Fruit fly (Drosophila melanogaster) whole organism, prepupa: ENCODE results near the gene CG31675.

Experiments
- CG10631 ChIP-seq: fragments of 200-800 bp; sonication (Bioruptor generic); optimal IDR thresholded peaks from 2 replicates; lab custom pipeline; 2016; ENCODE audit warnings: missing biosample characterization, missing genetic modification characterization
- CG11294 ChIP-seq: fragments of 200-800 bp; sonication (Bioruptor generic); IDR thresholded peaks from 2 replicates; pipeline ENCODE4 v1.3.6; 2022; ENCODE audit warnings: missing biosample characterization, missing genetic modification characterization
- CG15336 ChIP-seq: fragments of 200-800 bp; sonication (Bioruptor generic); IDR thresholded peaks from 2 replicates; pipeline ENCODE4 v1.3.6; 2022; ENCODE audit warnings: missing biosample characterization, missing genetic modification characterization
- CG1621 ChIP-seq: fragments of 200-800 bp; sonication (Bioruptor generic); optimal IDR thresholded peaks from 3 replicates; lab custom pipeline; 2018; ENCODE audit warnings: missing biosample characterization, mild to moderate bottlenecking, missing genetic modification characterization
- CG16779 ChIP-seq: fragments of 200-800 bp; sonication (Bioruptor generic); optimal IDR thresholded peaks from 3 replicates; lab custom pipeline; 2017; ENCODE audit warnings: missing biosample characterization, mild to moderate bottlenecking, missing genetic modification characterization
- CG3032 ChIP-seq: fragments of 200-800 bp; optimal IDR thresholded peaks from 2 replicates; lab custom pipeline; 2019; ENCODE audit warnings: missing biosample characterization, mild to moderate bottlenecking, missing genetic modification characterization, moderate library complexity
- CG31627 ChIP-seq: fragments of 200-800 bp; sonication (Bioruptor generic); optimal IDR thresholded peaks from 3 replicates; lab custom pipeline; 2016; ENCODE audit warnings: missing biosample characterization, missing genetic modification characterization
- CG34406 ChIP-seq: fragments of 200-800 bp; sonication (Bioruptor generic); optimal IDR thresholded peaks from 3 replicates; lab custom pipeline; 2016; ENCODE audit warnings: missing biosample characterization, missing genetic modification characterization
- CG6163 ChIP-seq: fragments of 200-800 bp; sonication (Bioruptor generic); IDR thresholded peaks from 3 replicates; pipeline ENCODE4 v1.3.6; 2022; ENCODE audit warnings: missing biosample characterization, missing genetic modification characterization
- CG6792 ChIP-seq: fragments of 200-800 bp; sonication (Bioruptor generic); optimal IDR thresholded peaks from 3 replicates; lab custom pipeline; 2016; ENCODE audit warnings: missing biosample characterization, missing genetic modification characterization
- CG6808 ChIP-seq: fragments of 200-800 bp; sonication (Bioruptor generic); optimal IDR thresholded peaks from 3 replicates; lab custom pipeline; 2017; ENCODE audit warnings: missing biosample characterization, missing genetic modification characterization, mild to moderate bottlenecking, moderate library complexity, missing genetic modification reagents
- CG6854 ChIP-seq: fragments of 200-800 bp; sonication (Bioruptor generic); optimal IDR thresholded peaks from 2 replicates; lab custom pipeline; 2017; ENCODE audit warnings: missing biosample characterization, mild to moderate bottlenecking, missing genetic modification characterization
- CG8119 ChIP-seq: fragments of 200-800 bp; sonication (Bioruptor generic); IDR thresholded peaks from 3 replicates; pipeline ENCODE4 v1.3.6; 2022; ENCODE audit warnings: missing biosample characterization, missing genetic modification characterization
- CG8319 ChIP-seq: fragments of 200-800 bp; sonication (Bioruptor generic); optimal IDR thresholded peaks from 3 replicates; lab custom pipeline; 2016; ENCODE audit warnings: missing biosample characterization, missing genetic modification characterization
- CG9139 ChIP-seq: fragments of 200-800 bp; sonication (Bioruptor generic); optimal IDR thresholded peaks from 3 replicates; lab custom pipeline; 2017; ENCODE audit warnings: missing biosample characterization, mild to moderate bottlenecking, missing genetic modification characterization
- Eip75B ChIP-seq: fragments of 200-800 bp; sonication (Bioruptor generic); optimal IDR thresholded peaks from 3 replicates; lab custom pipeline; 2016; ENCODE audit warnings: missing biosample characterization, missing genetic modification characterization
- Eip78C ChIP-seq: fragments of 200-800 bp; sonication (Bioruptor generic); peaks from one replicate; lab custom pipeline; 2016; ENCODE audit warnings: missing biosample characterization, missing genetic modification characterization
- Eip93F ChIP-seq: fragments of 200-800 bp; sonication (Bioruptor generic); optimal IDR thresholded peaks from 2 replicates; lab custom pipeline; 2016; ENCODE audit warnings: missing biosample characterization, mild to moderate bottlenecking, missing genetic modification characterization
- Ets96B ChIP-seq: fragments of 200-800 bp; optimal IDR thresholded peaks from 2 replicates; lab custom pipeline; 2019; ENCODE audit warnings: missing biosample characterization, mild to moderate bottlenecking, missing genetic modification characterization, moderate library complexity
- Hr39 ChIP-seq: fragments of 200-800 bp; sonication (Bioruptor generic); optimal IDR thresholded peaks from 2 replicates; lab custom pipeline; 2016; ENCODE audit warnings: missing biosample characterization, missing genetic modification characterization
- Hr4 ChIP-seq: fragments of 200-800 bp; sonication (Bioruptor generic); optimal IDR thresholded peaks from 3 replicates; lab custom pipeline; 2016; ENCODE audit warnings: missing biosample characterization, missing genetic modification characterization
- Met ChIP-seq: fragments of 200-800 bp; sonication (Bioruptor generic); optimal IDR thresholded peaks from 3 replicates; lab custom pipeline; 2016; ENCODE audit warnings: missing biosample characterization, missing genetic modification characterization
- Smox ChIP-seq: fragments of 200-800 bp; sonication (Bioruptor generic); optimal IDR thresholded peaks from 3 replicates; lab custom pipeline; 2016; ENCODE audit warnings: missing biosample characterization, missing genetic modification characterization
- Sox15 ChIP-seq: fragments of 200-800 bp; sonication (Bioruptor generic); optimal IDR thresholded peaks from 3 replicates; lab custom pipeline; 2016; ENCODE audit warnings: missing biosample characterization, missing genetic modification characterization
- achi ChIP-seq: fragments of 200-800 bp; sonication (Bioruptor generic); optimal IDR thresholded peaks from 3 replicates; lab custom pipeline; 2016; ENCODE audit warnings: missing biosample characterization, missing genetic modification characterization
- cyc ChIP-seq: fragments of 200-800 bp; sonication (Bioruptor generic); optimal IDR thresholded peaks from 3 replicates; lab custom pipeline; 2016; ENCODE audit warnings: missing biosample characterization, missing genetic modification characterization
- dac ChIP-seq: fragments of 200-800 bp; sonication (Bioruptor generic); optimal IDR thresholded peaks from 2 replicates; lab custom pipeline; 2017; ENCODE audit warnings: missing biosample characterization, mild to moderate bottlenecking, missing genetic modification characterization
- eg ChIP-seq: fragments of 200-800 bp; sonication (Bioruptor generic); IDR thresholded peaks from 3 replicates; pipeline ENCODE4 v1.3.6; 2022; ENCODE audit warnings: missing biosample characterization, missing genetic modification characterization
- esn ChIP-seq: fragments of 200-800 bp; sonication (Bioruptor generic); optimal IDR thresholded peaks from 2 replicates; lab custom pipeline; 2016; ENCODE audit warnings: missing biosample characterization, mild to moderate bottlenecking, missing genetic modification characterization, moderate library complexity
- fkh ChIP-seq: fragments of 200-800 bp; sonication (Bioruptor generic); optimal IDR thresholded peaks from 3 replicates; lab custom pipeline; 2017; ENCODE audit warnings: missing biosample characterization, mild to moderate bottlenecking, missing genetic modification characterization, moderate library complexity
- lz ChIP-seq: fragments of 200-800 bp; sonication (Bioruptor generic); optimal IDR thresholded peaks from 3 replicates; lab custom pipeline; 2016; ENCODE audit warnings: missing biosample characterization, missing genetic modification characterization
- pdm3 ChIP-seq: fragments of 200-800 bp; sonication (Bioruptor generic); optimal IDR thresholded peaks from 3 replicates; lab custom pipeline; 2016; ENCODE audit warnings: missing biosample characterization, missing genetic modification characterization
- ss ChIP-seq, 2 experiments: fragments of 200-800 bp; sonication (Bioruptor generic); optimal IDR thresholded peaks; 2 replicates in 1 of 2; 3 replicates in 1 of 2; lab custom pipeline; 2017 to 2018; ENCODE audit warnings: mild to moderate bottlenecking in 2 of 2, missing biosample characterization in 2 of 2, missing genetic modification characterization in 2 of 2, moderate library complexity in 1 of 2
- svp ChIP-seq: fragments of 200-800 bp; sonication (Bioruptor generic); peaks from one replicate; lab custom pipeline; 2016; ENCODE audit warnings: missing biosample characterization, missing genetic modification characterization
- vri ChIP-seq: fragments of 200-800 bp; sonication (Bioruptor generic); optimal IDR thresholded peaks from 3 replicates; lab custom pipeline; 2016; ENCODE audit warnings: missing biosample characterization, mild to moderate bottlenecking, missing genetic modification characterization

The CG31675 gene

dm6 chr2L:20881353-20882079, 14.0 kb downstream of the CG31675 start (continued):
- TF ChIP-seq CG6808 (peak; percentile 33), esn (no peak), achi (GFP tag; lab: Kevin White, UChicago) (no peak), CG3032 (tag; lab: Kevin White, UChicago) (no peak), CG10631 (GFP tag; lab: Kevin White, UChicago) (no peak), CG6792 (GFP tag; lab: Kevin White, UChicago) (no peak), Sox15 (GFP tag; lab: Kevin White, UChicago) (no peak), Eip75B (GFP tag; lab: Kevin White, UChicago) (no peak), CG9139 (GFP tag; lab: Kevin White, UChicago) (peak; percentile 48), eg (GFP tag; lab: Robert Waterston, UW) (peak; percentile 59), CG6854 (GFP tag; lab: Kevin White, UChicago) (peak; percentile 47), lz (GFP tag; lab: Kevin White, UChicago) (no peak), Eip93F (GFP tag; lab: Kevin White, UChicago) (no peak), CG8319 (GFP tag; lab: Kevin White, UChicago) (no peak), Ets96B (tag; lab: Kevin White, UChicago) (no peak), Met (GFP tag; lab: Kevin White, UChicago) (peak; percentile 4)

- TF ChIP-seq cyc, result no peak
- no peak for TF ChIP-seq CG6792 (GFP tag; lab: Kevin White, UChicago)
- TF ChIP-seq Sox15 (GFP tag; lab: Kevin White, UChicago), result no peak
- TF ChIP-seq achi (GFP tag; lab: Kevin White, UChicago), result no peak
- TF ChIP-seq CG6163 (GFP tag; lab: Robert Waterston, UW), result no peak
- no peak for TF ChIP-seq CG31627 (GFP tag; lab: Kevin White, UChicago)
- TF ChIP-seq CG6854 (GFP tag; lab: Kevin White, UChicago), result no peak
- TF ChIP-seq dac (GFP tag; lab: Kevin White, UChicago), result no peak
Measured at dm6 chr2L:20883097-20883496, 15.5 kb downstream of the CG31675 start.

dm6 chr2L:20883624-20884220, 16.2 kb downstream of the CG31675 start:
- peak; percentile 99 for TF ChIP-seq svp (GFP tag; lab: Kevin White, UChicago)
- TF ChIP-seq vri (GFP tag; lab: Kevin White, UChicago), result peak; percentile 31
- no peak for TF ChIP-seq CG11294 (GFP tag; lab: Robert Waterston, UW)

- TF ChIP-seq CG15336 (GFP tag; lab: Robert Waterston, UW) (no peak), CG34406 (no peak), CG8119 (GFP tag; lab: Robert Waterston, UW) (0 out of 3 replicates have a peak, but pooled peaks have one; percentile 22), CG16779 (tag; lab: Kevin White, UChicago) (peak; percentile 13), Eip78C (peak; percentile 51), Hr4 (GFP tag; lab: Kevin White, UChicago) (no peak), achi (GFP tag; lab: Kevin White, UChicago) (no peak), CG10631 (GFP tag; lab: Kevin White, UChicago) (no peak), ss (GFP tag; optimal IDR thresholded peaks at IDR 0.05; lab: Kevin White, UChicago) (no peak), cyc (no peak), CG3032 (tag; lab: Kevin White, UChicago) (no peak), CG8319 (GFP tag; lab: Kevin White, UChicago) (no peak), Hr39 (GFP tag; lab: Kevin White, UChicago) (no peak), Smox (GFP tag; lab: Kevin White, UChicago) (no peak), fkh (GFP tag; lab: Kevin White, UChicago) (peak; percentile 19), CG1621 (tag; lab: Kevin White, UChicago) (peak; percentile 52), pdm3 (GFP tag; lab: Kevin White, UChicago) (no peak)
- TF ChIP-seq, all 60 proteins: peak for 5
Measured at dm6 chr2L:20885889-20886507, 18.4 kb downstream of the CG31675 start.
